Worm (Caenorhabditis elegans): ENCODE data around the gene ttr-50.

DNA sequence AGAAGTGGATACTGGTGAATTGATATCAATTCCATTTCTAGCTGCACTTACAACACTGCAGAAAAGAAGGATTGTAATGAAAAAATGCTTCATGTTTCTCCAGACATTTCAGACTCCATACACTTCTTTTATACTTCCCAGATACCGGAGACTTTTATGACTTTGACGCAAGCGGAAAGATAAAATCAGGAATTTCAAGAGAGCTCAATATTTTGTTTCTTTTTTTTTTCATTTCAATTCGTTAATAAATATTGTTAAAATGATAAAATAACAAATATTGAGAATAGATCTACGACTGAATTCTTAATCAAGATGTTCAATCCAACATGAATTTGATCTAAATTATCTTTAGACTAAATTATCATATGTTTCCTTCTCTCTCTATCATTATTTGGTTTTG lies 15.3 kb downstream of the ttr-50 start, which contains the start of gene lys-5:
- TF ChIP-seq nhr-25 (tag; optimal IDR thresholded peaks at IDR 0.05; ENCODE audit: borderline replicate concordance, insufficient read depth) (no peak), aly-2 (tag; optimal IDR thresholded peaks at IDR 0.05) (no peak), lin-13 (GFP tag; optimal IDR thresholded peaks at IDR 0.05) (no peak), hif-1 (tag; optimal IDR thresholded peaks at IDR 0.05) (no peak), ama-1 (optimal IDR thresholded peaks at IDR 0.05) (no peak)

Measured in whole organism, L4 larva.